Worm (Caenorhabditis elegans): Measurements from ENCODE around the gene nlp-101.

- no peak for TF ChIP-seq C04F5.9 (tag; optimal IDR thresholded peaks at IDR 0.05)
- no peak for TF ChIP-seq tbx-2 (tag; optimal IDR thresholded peaks at IDR 0.05)
- no peak for TF ChIP-seq skn-1 (tag; optimal IDR thresholded peaks at IDR 0.05)
- no peak for TF ChIP-seq lin-39 (tag; optimal IDR thresholded peaks at IDR 0.05)
- no peak for TF ChIP-seq lin-13 (GFP tag; optimal IDR thresholded peaks at IDR 0.05)
Observed at ce11 chrX:7888915-7889314, 50.2 kb downstream of the nlp-101 start, which contains the start of gene C39D10.2.

All from whole organism, L1 larva.